Fruit fly (Drosophila melanogaster) whole organism, embryonic: ENCODE results near the gene CG32984.

Experiments used
- C15 ChIP-seq: fragments of 200-800 bp; sonication (Bioruptor generic); IDR thresholded peaks from 3 replicates; pipeline ENCODE4 v1.3.6; 2022; ENCODE audit warnings: missing biosample characterization, missing genetic modification characterization
- CG10147 ChIP-seq: fragments of 200-800 bp; sonication (Bioruptor generic); optimal IDR thresholded peaks from 2 replicates; lab custom pipeline; 2019; ENCODE audit warnings: missing biosample characterization, mild to moderate bottlenecking, missing genetic modification characterization, moderate library complexity
- CG10209 ChIP-seq: fragments of 200-800 bp; sonication (Bioruptor generic); optimal IDR thresholded peaks from 3 replicates; lab custom pipeline; 2017; ENCODE audit warnings: missing biosample characterization, mild to moderate bottlenecking, missing genetic modification characterization, missing genetic modification reagents
- CG10565 ChIP-seq: fragments of 200-800 bp; sonication (Bioruptor generic); optimal IDR thresholded peaks from 3 replicates; lab custom pipeline; 2016; ENCODE audit warnings: missing biosample characterization, mild to moderate bottlenecking, missing genetic modification characterization
- CG12071 ChIP-seq: fragments of 200-800 bp; sonication (Bioruptor generic); optimal IDR thresholded peaks from 3 replicates; lab custom pipeline; 2018; ENCODE audit warnings: missing biosample characterization, mild to moderate bottlenecking, missing genetic modification characterization
- CG12219 ChIP-seq: fragments of 200-800 bp; sonication (Bioruptor generic); optimal IDR thresholded peaks from 3 replicates; lab custom pipeline; 2018; ENCODE audit warnings: missing biosample characterization, mild to moderate bottlenecking, missing genetic modification characterization
- CG12744 ChIP-seq: fragments of 200-800 bp; sonication (Bioruptor generic); optimal IDR thresholded peaks from 2 replicates; lab custom pipeline; 2016; ENCODE audit warnings: missing biosample characterization, missing genetic modification characterization
- CG13296 ChIP-seq: fragments of 200-800 bp; sonication (Bioruptor generic); optimal IDR thresholded peaks from 3 replicates; lab custom pipeline; 2018; ENCODE audit warnings: missing biosample characterization, mild to moderate bottlenecking, missing genetic modification characterization
- CG13775 ChIP-seq: fragments of 200-800 bp; sonication (Bioruptor generic); optimal IDR thresholded peaks from 3 replicates; lab custom pipeline; 2017; ENCODE audit warnings: missing biosample characterization, mild to moderate bottlenecking, missing genetic modification characterization
- CG15073 ChIP-seq: fragments of 200-800 bp; sonication (Bioruptor generic); optimal IDR thresholded peaks from 2 replicates; lab custom pipeline; 2016; ENCODE audit warnings: missing biosample characterization, missing genetic modification characterization
- CG15269 ChIP-seq: fragments of 200-800 bp; sonication (Bioruptor generic); optimal IDR thresholded peaks from 2 replicates; lab custom pipeline; 2018; ENCODE audit warnings: missing biosample characterization, mild to moderate bottlenecking, missing genetic modification characterization, moderate library complexity
- CG15514 ChIP-seq: fragments of 200-800 bp; sonication (Bioruptor generic); optimal IDR thresholded peaks from 3 replicates; lab custom pipeline; 2017; ENCODE audit warnings: missing biosample characterization, missing genetic modification characterization, mild to moderate bottlenecking, moderate library complexity, missing genetic modification reagents
- CG15601 ChIP-seq: fragments of 200-800 bp; sonication (Bioruptor generic); optimal IDR thresholded peaks from 3 replicates; lab custom pipeline; 2019; ENCODE audit warnings: missing biosample characterization, mild to moderate bottlenecking, missing genetic modification characterization, moderate library complexity
- CG16779 ChIP-seq: fragments of 200-800 bp; sonication (Bioruptor generic); IDR thresholded peaks from 2 replicates; pipeline ENCODE4 v1.3.6; 2022; ENCODE audit warnings: missing biosample characterization, missing genetic modification characterization
- CG18011 ChIP-seq: fragments of 200-800 bp; sonication (Bioruptor generic); optimal IDR thresholded peaks from 2 replicates; lab custom pipeline; 2017; ENCODE audit warnings: missing biosample characterization, missing genetic modification characterization, mild to moderate bottlenecking, moderate library complexity, missing genotype
- CG18476 ChIP-seq: fragments of 200-800 bp; sonication (Bioruptor generic); optimal IDR thresholded peaks from 2 replicates; lab custom pipeline; 2016; ENCODE audit warnings: missing biosample characterization, mild to moderate bottlenecking, missing genetic modification characterization
- CG18599 ChIP-seq: fragments of 200-800 bp; sonication (Bioruptor generic); optimal IDR thresholded peaks from 3 replicates; lab custom pipeline; 2017; ENCODE audit warnings: missing biosample characterization, missing genetic modification characterization, mild to moderate bottlenecking, moderate library complexity, missing genetic modification reagents
- CG31224 ChIP-seq: fragments of 200-800 bp; sonication (Bioruptor generic); IDR thresholded peaks from 2 replicates; pipeline ENCODE4 v1.3.6; 2022; ENCODE audit warnings: missing biosample characterization, missing genetic modification characterization
- CG3281 ChIP-seq: fragments of 200-800 bp; sonication (Bioruptor generic); optimal IDR thresholded peaks from 3 replicates; lab custom pipeline; 2017; ENCODE audit warnings: missing biosample characterization, mild to moderate bottlenecking, missing genetic modification characterization
- CG42726 ChIP-seq: fragments of 200-800 bp; sonication (Bioruptor generic); IDR thresholded peaks from 2 replicates; pipeline ENCODE4 v1.3.6; 2022; ENCODE audit warnings: missing biosample characterization, missing genetic modification characterization; ENCODE audit not compliant: partially characterized antibody
- CG6175 ChIP-seq: fragments of 200-800 bp; sonication (Bioruptor generic); IDR thresholded peaks from 3 replicates; pipeline ENCODE4 v1.3.6; 2022; ENCODE audit warnings: missing biosample characterization, missing genetic modification characterization
- CG6791 ChIP-seq: fragments of 200-800 bp; sonication (Bioruptor generic); IDR thresholded peaks from 3 replicates; pipeline ENCODE4 v1.3.6; 2022; ENCODE audit warnings: missing biosample characterization, missing genetic modification characterization; ENCODE audit not compliant: partially characterized antibody
- CG7556 ChIP-seq: fragments of 200-800 bp; sonication (Bioruptor generic); optimal IDR thresholded peaks from 2 replicates; lab custom pipeline; 2017; ENCODE audit warnings: missing biosample characterization, mild to moderate bottlenecking, missing genetic modification characterization
- CG7928 ChIP-seq: fragments of 200-800 bp; sonication (Bioruptor generic); optimal IDR thresholded peaks from 2 replicates; lab custom pipeline; 2017; ENCODE audit warnings: missing biosample characterization, mild to moderate bottlenecking, missing genetic modification characterization
- CG8359 ChIP-seq: fragments of 200-800 bp; sonication (Bioruptor generic); optimal IDR thresholded peaks from 2 replicates; lab custom pipeline; 2017; ENCODE audit warnings: missing biosample characterization, mild to moderate bottlenecking, missing genetic modification characterization, borderline replicate concordance
- CG8388 ChIP-seq: fragments of 200-800 bp; sonication (Bioruptor generic); optimal IDR thresholded peaks from 2 replicates; lab custom pipeline; 2019; ENCODE audit warnings: missing biosample characterization, mild to moderate bottlenecking, missing genetic modification characterization, moderate library complexity
- CTCF ChIP-seq: fragments of 200-800 bp; sonication (Bioruptor generic); optimal IDR thresholded peaks from 2 replicates; lab custom pipeline; 2017; ENCODE audit warnings: missing biosample characterization, mild to moderate bottlenecking, missing genetic modification characterization, moderate library complexity
- Dref ChIP-seq: fragments of 200-800 bp; sonication (Bioruptor generic); IDR thresholded peaks from 2 replicates; pipeline ENCODE4 v1.3.6; 2022; ENCODE audit warnings: missing biosample characterization, missing genetic modification characterization
- Elba2 ChIP-seq: fragments of 200-800 bp; sonication (Bioruptor generic); optimal IDR thresholded peaks from 3 replicates; lab custom pipeline; 2016; ENCODE audit warnings: missing biosample characterization, missing genetic modification characterization
- GATAe ChIP-seq: fragments of 200-800 bp; sonication (Bioruptor generic); conservative IDR thresholded peaks from 2 replicates; pipeline ENCODE4 v1.3.6; 2022; ENCODE audit warnings: missing biosample characterization, missing genetic modification characterization
- Hand ChIP-seq: fragments of 200-800 bp; sonication (Bioruptor generic); optimal IDR thresholded peaks from 2 replicates; lab custom pipeline; 2017; ENCODE audit warnings: mild to moderate bottlenecking, missing biosample characterization, missing genetic modification reagents, missing genetic modification characterization
- HmgD ChIP-seq: fragments of 200-800 bp; sonication (Bioruptor generic); optimal IDR thresholded peaks from 3 replicates; lab custom pipeline; 2016; ENCODE audit warnings: missing biosample characterization, missing genetic modification characterization
- Mes4 ChIP-seq: fragments of 200-800 bp; sonication (Bioruptor generic); optimal IDR thresholded peaks from 2 replicates; lab custom pipeline; 2016; ENCODE audit warnings: missing biosample characterization, missing genetic modification characterization
- Myb ChIP-seq: fragments of 200-800 bp; sonication (Bioruptor generic); optimal IDR thresholded peaks from 2 replicates; lab custom pipeline; 2016; ENCODE audit warnings: missing biosample characterization, missing genetic modification characterization
- NFAT ChIP-seq: fragments of 200-800 bp; sonication (Bioruptor generic); IDR thresholded peaks from 2 replicates; pipeline ENCODE4 v1.3.6; 2022; ENCODE audit warnings: missing biosample characterization, missing genetic modification characterization
- Nf-YB ChIP-seq: fragments of 200-800 bp; sonication (Bioruptor generic); optimal IDR thresholded peaks from 3 replicates; lab custom pipeline; 2019; ENCODE audit warnings: missing biosample characterization, mild to moderate bottlenecking, missing genetic modification characterization, moderate library complexity
- PHDP ChIP-seq: fragments of 200-800 bp; sonication (Bioruptor generic); optimal IDR thresholded peaks from 3 replicates; lab custom pipeline; 2018; ENCODE audit warnings: missing biosample characterization, mild to moderate bottlenecking, missing genetic modification characterization, moderate library complexity
- Side ChIP-seq: fragments of 200-800 bp; sonication (Bioruptor generic); optimal IDR thresholded peaks from 2 replicates; lab custom pipeline; 2016; ENCODE audit warnings: missing biosample characterization, missing genetic modification characterization
- Sry-δ ChIP-seq: fragments of 200-800 bp; sonication (Bioruptor generic); optimal IDR thresholded peaks from 2 replicates; lab custom pipeline; 2016; ENCODE audit warnings: missing biosample characterization, missing genetic modification characterization
- bowl ChIP-seq: fragments of 200-800 bp; sonication (Bioruptor generic); IDR thresholded peaks from 2 replicates; pipeline ENCODE4 v1.3.6; 2022; ENCODE audit warnings: missing biosample characterization, missing genetic modification characterization
- br ChIP-seq: fragments of >200 bp; optimal IDR thresholded peaks from 2 replicates; lab custom pipeline; 2017
- caup ChIP-seq: fragments of 200-800 bp; sonication (Bioruptor generic); optimal IDR thresholded peaks from 3 replicates; lab custom pipeline; 2017; ENCODE audit warnings: missing biosample characterization, mild to moderate bottlenecking, missing genetic modification characterization, moderate library complexity; ENCODE audit not compliant: severe bottlenecking
- croc ChIP-seq: fragments of 200-800 bp; sonication (Bioruptor generic); conservative IDR thresholded peaks from 3 replicates; pipeline ENCODE4 v1.3.6; 2022; ENCODE audit warnings: missing biosample characterization, missing genetic modification characterization
- dysf ChIP-seq: fragments of 200-800 bp; sonication (Bioruptor generic); IDR thresholded peaks from 3 replicates; pipeline ENCODE4 v1.3.6; 2022; ENCODE audit warnings: missing biosample characterization, missing genetic modification characterization
- eve ChIP-seq, 2 experiments: fragments of >200 bp; optimal IDR thresholded peaks; 2 replicates each; lab custom pipeline; 2017; ENCODE audit warnings: missing biosample characterization in 2 of 2, missing genetic modification characterization in 2 of 2
- fd102C ChIP-seq: fragments of 200-800 bp; sonication (Bioruptor generic); optimal IDR thresholded peaks from 2 replicates; lab custom pipeline; 2018; ENCODE audit warnings: missing biosample characterization, mild to moderate bottlenecking, missing genetic modification characterization, moderate library complexity
- gcm ChIP-seq: fragments of 200-800 bp; sonication (Bioruptor generic); optimal IDR thresholded peaks from 2 replicates; lab custom pipeline; 2019; ENCODE audit warnings: missing biosample characterization, mild to moderate bottlenecking, missing genetic modification characterization, moderate library complexity
- knrl ChIP-seq: fragments of 200-800 bp; sonication (Bioruptor generic); IDR thresholded peaks from 3 replicates; pipeline ENCODE4 v1.3.6; 2022; ENCODE audit warnings: missing biosample characterization, missing genetic modification characterization; ENCODE audit not compliant: partially characterized antibody
- pb ChIP-seq: fragments of 200-800 bp; sonication (Bioruptor generic); optimal IDR thresholded peaks from 3 replicates; lab custom pipeline; 2016; ENCODE audit warnings: missing biosample characterization, missing genetic modification characterization
- scrt ChIP-seq: fragments of 200-800 bp; sonication (Bioruptor generic); optimal IDR thresholded peaks from 2 replicates; lab custom pipeline; 2018; ENCODE audit warnings: missing biosample characterization, mild to moderate bottlenecking, missing genetic modification characterization, moderate library complexity
- slp2 ChIP-seq: fragments of 200-800 bp; sonication (Bioruptor generic); optimal IDR thresholded peaks from 2 replicates; lab custom pipeline; 2016; ENCODE audit warnings: missing biosample characterization, missing genetic modification characterization

CG32984 gene

dm6 chr2L:8937003-8937402 lies 27.8 kb upstream of the CG32984 start, which contains the start of gene Tsp29Fb (continued):
- peak; percentile 46 for TF ChIP-seq Nf-YB (GFP tag; lab: Kevin White, UChicago)
- no peak for TF ChIP-seq CG15073
- TF ChIP-seq Hand (GFP tag; lab: Kevin White, UChicago): peak; percentile 75
- TF ChIP-seq CG3281 (GFP tag; lab: Kevin White, UChicago): peak; percentile 85
- TF ChIP-seq pb: no peak
- no peak for TF ChIP-seq Elba2 (GFP tag; lab: Kevin White, UChicago)
- 0 out of 3 replicates have a peak, but pooled peaks have one; percentile 50 for TF ChIP-seq C15 (GFP tag; lab: Robert Waterston, UW)
- TF ChIP-seq CG42726 (GFP tag; lab: Robert Waterston, UW): no peak
- peak; percentile 65 for TF ChIP-seq caup
- TF ChIP-seq eve (GFP tag; optimal IDR thresholded peaks at IDR 0.05; lab: Kevin White, UChicago): no peak
- TF ChIP-seq CG12219: peak; percentile 60
- TF ChIP-seq CG7928 (GFP tag; lab: Kevin White, UChicago): peak; percentile 15
- peak; percentile 29 for TF ChIP-seq CG12744 (GFP tag; lab: Kevin White, UChicago)
- no peak for TF ChIP-seq CG10565
- TF ChIP-seq CG15514 (GFP tag; lab: Kevin White, UChicago): peak; percentile 62
- TF ChIP-seq CG18011 (GFP tag; lab: Kevin White, UChicago): peak; percentile 39
- TF ChIP-seq GATAe: peak; percentile 63; the same call in 1 of the 2 replicates
- TF ChIP-seq CG6791 (GFP tag; lab: Robert Waterston, UW): no peak
- TF ChIP-seq knrl (GFP tag; lab: Robert Waterston, UW): no peak
- TF ChIP-seq CG15269 (tag; lab: Kevin White, UChicago): peak; percentile 88
- peak; percentile 45 for TF ChIP-seq slp2 (GFP tag; lab: Kevin White, UChicago)
- TF ChIP-seq Dref: no peak
- peak; percentile 35; the same call in 1 of the 3 replicates for TF ChIP-seq croc
- TF ChIP-seq dysf (GFP tag; lab: Robert Waterston, UW): peak; percentile 81; the same call in 2 of the 3 replicates
- no peak for TF ChIP-seq Mes4 (GFP tag; lab: Kevin White, UChicago)
- peak; percentile 17 for TF ChIP-seq CG15601 (tag; lab: Kevin White, UChicago)
- peak; percentile 84 for TF ChIP-seq CG7556 (GFP tag; lab: Kevin White, UChicago)
- peak; percentile 76 for TF ChIP-seq scrt (GFP tag; lab: Kevin White, UChicago)
- no peak for TF ChIP-seq CTCF (GFP tag; lab: Kevin White, UChicago)
- peak; percentile 71 for TF ChIP-seq CG10147 (GFP tag; lab: Kevin White, UChicago)
- peak; percentile 65 for TF ChIP-seq CG8388 (GFP tag; lab: Kevin White, UChicago)
- peak; percentile 40 for TF ChIP-seq Side (GFP tag; lab: Kevin White, UChicago)
- TF ChIP-seq CG31224 (GFP tag; lab: Robert Waterston, UW): peak; percentile 57
- peak; percentile 83 for TF ChIP-seq CG13296 (GFP tag; lab: Kevin White, UChicago)
- TF ChIP-seq br (lab: Kevin White, UChicago): no peak
- peak; percentile 55 for TF ChIP-seq CG18476 (GFP tag; lab: Kevin White, UChicago)
- TF ChIP-seq CG12071 (GFP tag; lab: Kevin White, UChicago): peak; percentile 56
- TF ChIP-seq bowl (GFP tag; lab: Robert Waterston, UW): no peak
- TF ChIP-seq CG16779 (GFP tag; lab: Robert Waterston, UW): no peak
- TF ChIP-seq CG6175: no peak
- peak; percentile 92 for TF ChIP-seq CG18599 (GFP tag; lab: Kevin White, UChicago)
- TF ChIP-seq gcm: peak; percentile 43
- TF ChIP-seq NFAT (GFP tag; lab: Robert Waterston, UW): no peak; the same call in 1 of the 2 replicates
- peak; percentile 37 for TF ChIP-seq Myb
- TF ChIP-seq HmgD (GFP tag; lab: Kevin White, UChicago): no peak
- TF ChIP-seq CG8359 (GFP tag; lab: Kevin White, UChicago): no peak
- TF ChIP-seq CG13775 (GFP tag; lab: Kevin White, UChicago): peak; percentile 58
- TF ChIP-seq fd102C: no peak
- peak; percentile 79 for TF ChIP-seq PHDP (tag; lab: Kevin White, UChicago)
- TF ChIP-seq Sry-δ (GFP tag; lab: Kevin White, UChicago): peak; percentile 7
- peak; percentile 83 for TF ChIP-seq CG10209 (GFP tag; lab: Kevin White, UChicago)
